Worm (Caenorhabditis elegans) whole organism, midembryonic: Measurements from ENCODE around the gene idh-1.

Experiments used
- ref-1 ChIP-seq: fragments of 200-800 bp; sonication (Bioruptor generic); conservative IDR thresholded peaks from 2 replicates; pipeline ENCODE4 v1.3.6; 2022; ENCODE audit warnings: missing genetic modification reagents, missing genetic modification characterization, missing compliant biosample characterization
- ztf-23 ChIP-seq: fragments of 200-800 bp; sonication (Bioruptor generic); IDR thresholded peaks from 2 replicates; pipeline ENCODE4 v1.3.6; 2022; ENCODE audit warnings: missing genetic modification reagents, missing genetic modification characterization, missing compliant biosample characterization

DNA sequence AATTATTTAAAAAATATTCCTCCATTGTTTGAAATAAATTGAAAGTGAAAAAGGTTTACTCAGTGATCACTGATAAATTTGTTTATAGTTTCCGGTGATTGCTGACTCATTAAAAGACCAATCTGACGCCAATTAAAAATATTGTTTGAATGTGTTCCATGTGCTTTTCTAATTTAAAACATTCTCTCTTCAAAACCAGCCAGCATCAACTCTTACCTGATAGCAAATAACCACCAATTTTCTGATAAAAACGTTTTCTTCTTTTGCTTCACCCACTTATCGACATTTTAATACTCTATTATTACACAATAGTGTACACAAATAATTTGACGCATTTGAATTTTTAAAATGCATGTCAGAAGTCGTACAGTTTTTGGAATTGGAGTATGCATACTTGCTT lies 39.2 kb downstream of the idh-1 start, which contains the start of gene F56D5.6:
- TF ChIP-seq ref-1 (GFP tag; lab: Robert Waterston, UW) (no peak), ztf-23 (GFP tag; lab: Robert Waterston, UW) (no peak)
